Fruit fly (Drosophila melanogaster) whole organism, embryonic: Measurements from ENCODE around the gene heix.

Source experiments
- Atf-2 ChIP-seq: fragments of 200-800 bp; sonication (Bioruptor generic); optimal IDR thresholded peaks from 2 replicates; lab custom pipeline; 2016; ENCODE audit warnings: missing biosample characterization, missing genetic modification characterization
- BEAF-32 ChIP-seq: fragments of 200-800 bp; sonication (Bioruptor generic); optimal IDR thresholded peaks from 3 replicates; lab custom pipeline; 2017; ENCODE audit warnings: missing biosample characterization, missing genetic modification characterization, mild to moderate bottlenecking, moderate library complexity, missing genetic modification reagents
- CG10321 ChIP-seq: fragments of 200-800 bp; sonication (Bioruptor generic); IDR thresholded peaks from 2 replicates; pipeline ENCODE4 v1.3.6; 2022; ENCODE audit warnings: missing biosample characterization, missing genetic modification characterization
- CG10366 ChIP-seq: fragments of 200-800 bp; sonication (Bioruptor generic); IDR thresholded peaks from 2 replicates; pipeline ENCODE4 v1.3.6; 2022; ENCODE audit warnings: missing biosample characterization, missing genetic modification characterization
- CG11456 ChIP-seq: fragments of 200-800 bp; sonication (Bioruptor generic); IDR thresholded peaks from 3 replicates; pipeline ENCODE4 v1.3.6; 2022; ENCODE audit warnings: missing biosample characterization, missing genetic modification characterization
- CG12219 ChIP-seq: fragments of 200-800 bp; sonication (Bioruptor generic); optimal IDR thresholded peaks from 3 replicates; lab custom pipeline; 2018; ENCODE audit warnings: missing biosample characterization, mild to moderate bottlenecking, missing genetic modification characterization
- CG12659 ChIP-seq: fragments of 200-800 bp; sonication (Bioruptor generic); optimal IDR thresholded peaks from 3 replicates; lab custom pipeline; 2017; ENCODE audit warnings: mild to moderate bottlenecking, missing biosample characterization, missing genetic modification reagents, missing genetic modification characterization
- CG13287 ChIP-seq: fragments of 200-800 bp; sonication (Bioruptor generic); IDR thresholded peaks from 2 replicates; pipeline ENCODE4 v1.3.6; 2022; ENCODE audit warnings: missing biosample characterization, missing genetic modification characterization; ENCODE audit not compliant: partially characterized antibody
- CG13296 ChIP-seq: fragments of 200-800 bp; sonication (Bioruptor generic); optimal IDR thresholded peaks from 3 replicates; lab custom pipeline; 2018; ENCODE audit warnings: missing biosample characterization, mild to moderate bottlenecking, missing genetic modification characterization
- CG13624 ChIP-seq: fragments of 200-800 bp; sonication (Bioruptor generic); optimal IDR thresholded peaks from 2 replicates; lab custom pipeline; 2016; ENCODE audit warnings: missing biosample characterization, missing genetic modification characterization
- CG17361 ChIP-seq: fragments of 200-800 bp; sonication (Bioruptor generic); IDR thresholded peaks from 3 replicates; pipeline ENCODE4 v1.3.6; 2022; ENCODE audit warnings: missing biosample characterization, missing genetic modification characterization
- CG17568 ChIP-seq: fragments of 200-800 bp; sonication (Bioruptor generic); optimal IDR thresholded peaks from 2 replicates; lab custom pipeline; 2018; ENCODE audit warnings: missing biosample characterization, mild to moderate bottlenecking, missing genetic modification characterization, moderate library complexity
- CG17829 ChIP-seq: fragments of 200-800 bp; optimal IDR thresholded peaks from 2 replicates; lab custom pipeline; 2019; ENCODE audit warnings: missing biosample characterization, mild to moderate bottlenecking, missing genetic modification characterization, moderate library complexity
- CG18011 ChIP-seq: fragments of 200-800 bp; sonication (Bioruptor generic); optimal IDR thresholded peaks from 2 replicates; lab custom pipeline; 2017; ENCODE audit warnings: missing biosample characterization, missing genetic modification characterization, mild to moderate bottlenecking, moderate library complexity, missing genotype
- CG2875 ChIP-seq: fragments of 200-800 bp; sonication (Bioruptor generic); optimal IDR thresholded peaks from 2 replicates; lab custom pipeline; 2017; ENCODE audit warnings: missing biosample characterization, mild to moderate bottlenecking, missing genetic modification characterization, missing genetic modification reagents
- CG3726 ChIP-seq: fragments of 200-800 bp; sonication (Bioruptor generic); IDR thresholded peaks from 3 replicates; pipeline ENCODE4, ENCODE4 v1.3.6; 2022; ENCODE audit warnings: missing biosample characterization, missing genetic modification characterization
- CG4328 ChIP-seq: fragments of 200-800 bp; sonication (Bioruptor generic); optimal IDR thresholded peaks from 3 replicates; lab custom pipeline; 2017; ENCODE audit warnings: missing biosample characterization, missing genetic modification reagents, missing genetic modification characterization
- CG4707 ChIP-seq: fragments of 200-800 bp; sonication (Bioruptor generic); optimal IDR thresholded peaks from 2 replicates; lab custom pipeline; 2018; ENCODE audit warnings: missing biosample characterization, mild to moderate bottlenecking, missing genetic modification characterization, moderate library complexity
- CG7271 ChIP-seq: fragments of 200-800 bp; sonication (Bioruptor generic); optimal IDR thresholded peaks from 2 replicates; lab custom pipeline; 2018; ENCODE audit warnings: missing biosample characterization, mild to moderate bottlenecking, missing genetic modification characterization, moderate library complexity
- Dad ChIP-seq: fragments of 200-800 bp; sonication (Bioruptor generic); optimal IDR thresholded peaks from 3 replicates; lab custom pipeline; 2016; ENCODE audit warnings: missing biosample characterization, missing genetic modification characterization
- E2f1 ChIP-seq: fragments of 200-800 bp; sonication (Bioruptor generic); IDR thresholded peaks from 2 replicates; pipeline ENCODE4 v1.3.6; 2022; ENCODE audit warnings: missing biosample characterization, missing genetic modification characterization
- Ets65A ChIP-seq: fragments of 200-800 bp; sonication (Bioruptor generic); peaks from one replicate; lab custom pipeline; 2016; ENCODE audit warnings: missing biosample characterization, missing genetic modification characterization
- HmgD ChIP-seq: fragments of 200-800 bp; sonication (Bioruptor generic); optimal IDR thresholded peaks from 3 replicates; lab custom pipeline; 2016; ENCODE audit warnings: missing biosample characterization, missing genetic modification characterization
- HmgZ ChIP-seq: fragments of 200-800 bp; sonication (Bioruptor generic); optimal IDR thresholded peaks from 2 replicates; lab custom pipeline; 2018; ENCODE audit warnings: missing biosample characterization, mild to moderate bottlenecking, missing genetic modification characterization
- Hr3 ChIP-seq: fragments of 200-800 bp; sonication (Bioruptor generic); optimal IDR thresholded peaks from 3 replicates; lab custom pipeline; 2016; ENCODE audit warnings: missing biosample characterization, missing genetic modification characterization
- Mad ChIP-seq: fragments of 200-800 bp; sonication (Bioruptor generic); optimal IDR thresholded peaks from 2 replicates; lab custom pipeline; 2016; ENCODE audit warnings: missing biosample characterization, missing genetic modification characterization
- Opbp ChIP-seq: fragments of 200-800 bp; sonication (Bioruptor generic); IDR thresholded peaks from 3 replicates; pipeline ENCODE4 v1.3.6; 2022; ENCODE audit warnings: missing biosample characterization, missing genetic modification characterization; ENCODE audit not compliant: partially characterized antibody
- Pdp1 ChIP-seq, 2 experiments: fragments of 200-800 bp; sonication (Bioruptor generic); optimal IDR thresholded peaks; 3 replicates each; lab custom pipeline; 2016; ENCODE audit warnings: missing biosample characterization in 2 of 2, missing genetic modification characterization in 2 of 2, mild to moderate bottlenecking in 1 of 2, moderate library complexity in 1 of 2
- Sox100B ChIP-seq: fragments of 200-800 bp; sonication (Bioruptor generic); optimal IDR thresholded peaks from 3 replicates; lab custom pipeline; 2018; ENCODE audit warnings: missing biosample characterization, mild to moderate bottlenecking, missing genetic modification characterization
- Trl ChIP-seq, 3 experiments: fragments of >200 bp in 2 of 3; fragments of 200-800 bp in 1 of 3; sonication (Bioruptor generic) in 1 of 3; optimal IDR thresholded peaks; 2 replicates in 1 of 3; 3 replicates in 2 of 3; lab custom pipeline; 2016 to 2017; ENCODE audit warnings: missing biosample characterization in 1 of 3, missing genetic modification characterization in 1 of 3
- ato ChIP-seq: fragments of 200-800 bp; sonication (Bioruptor generic); IDR thresholded peaks from 2 replicates; pipeline ENCODE4 v1.3.6; 2022; ENCODE audit warnings: missing biosample characterization, missing genetic modification characterization; ENCODE audit not compliant: partially characterized antibody
- chinmo ChIP-seq: fragments of 200-800 bp; sonication (Bioruptor generic); IDR thresholded peaks from 4 replicates; pipeline ENCODE4 v1.3.6; 2022; ENCODE audit warnings: missing biosample characterization, missing genetic modification characterization; ENCODE audit not compliant: partially characterized antibody
- corto ChIP-seq: fragments of 200-800 bp; sonication (Bioruptor generic); optimal IDR thresholded peaks from 2 replicates; lab custom pipeline; 2016; ENCODE audit warnings: missing biosample characterization, mild to moderate bottlenecking, missing genetic modification characterization, moderate library complexity
- ind ChIP-seq: fragments of 200-800 bp; sonication (Bioruptor generic); optimal IDR thresholded peaks from 3 replicates; lab custom pipeline; 2016; ENCODE audit warnings: missing biosample characterization, missing genetic modification characterization
- inv ChIP-seq: fragments of 200-800 bp; sonication (Bioruptor generic); IDR thresholded peaks from 2 replicates; pipeline ENCODE4 v1.3.6; 2022; ENCODE audit warnings: missing biosample characterization, missing genetic modification characterization; ENCODE audit not compliant: partially characterized antibody
- jigr1 ChIP-seq: fragments of 200-800 bp; sonication (Bioruptor generic); IDR thresholded peaks from 3 replicates; pipeline ENCODE4 v1.3.6; 2022; ENCODE audit warnings: missing biosample characterization, missing genetic modification characterization
- lbe ChIP-seq: fragments of 200-800 bp; sonication (Bioruptor generic); optimal IDR thresholded peaks from 2 replicates; lab custom pipeline; 2016; ENCODE audit warnings: missing biosample characterization, mild to moderate bottlenecking, missing genetic modification characterization
- lmd ChIP-seq: fragments of 200-800 bp; sonication (Bioruptor generic); IDR thresholded peaks from 2 replicates; pipeline ENCODE4 v1.3.6; 2022; ENCODE audit warnings: missing biosample characterization, missing genetic modification characterization
- onecut ChIP-seq: fragments of 200-800 bp; sonication (Bioruptor generic); IDR thresholded peaks from 2 replicates; pipeline ENCODE4 v1.3.6; 2022; ENCODE audit warnings: missing biosample characterization, missing genetic modification characterization
- pnt ChIP-seq: fragments of 200-800 bp; sonication (Bioruptor generic); optimal IDR thresholded peaks from 3 replicates; lab custom pipeline; 2016; ENCODE audit warnings: missing biosample characterization, missing genetic modification characterization
- schlank ChIP-seq: fragments of 200-800 bp; sonication (Bioruptor generic); optimal IDR thresholded peaks from 2 replicates; lab custom pipeline; 2018; ENCODE audit warnings: missing biosample characterization, mild to moderate bottlenecking, missing genetic modification characterization
- tio ChIP-seq: fragments of 200-800 bp; sonication (Bioruptor generic); optimal IDR thresholded peaks from 2 replicates; lab custom pipeline; 2017; ENCODE audit warnings: missing biosample characterization, missing genetic modification characterization, inconsistent platforms
- tx ChIP-seq: fragments of 200-800 bp; sonication (Bioruptor generic); optimal IDR thresholded peaks from 2 replicates; lab custom pipeline; 2016; ENCODE audit warnings: missing biosample characterization, missing genetic modification characterization
- wor ChIP-seq: fragments of 200-800 bp; sonication (Bioruptor generic); IDR thresholded peaks from 2 replicates; pipeline ENCODE4 v1.3.6; 2022; ENCODE audit warnings: missing biosample characterization, missing genetic modification characterization

The heix gene

DNA sequence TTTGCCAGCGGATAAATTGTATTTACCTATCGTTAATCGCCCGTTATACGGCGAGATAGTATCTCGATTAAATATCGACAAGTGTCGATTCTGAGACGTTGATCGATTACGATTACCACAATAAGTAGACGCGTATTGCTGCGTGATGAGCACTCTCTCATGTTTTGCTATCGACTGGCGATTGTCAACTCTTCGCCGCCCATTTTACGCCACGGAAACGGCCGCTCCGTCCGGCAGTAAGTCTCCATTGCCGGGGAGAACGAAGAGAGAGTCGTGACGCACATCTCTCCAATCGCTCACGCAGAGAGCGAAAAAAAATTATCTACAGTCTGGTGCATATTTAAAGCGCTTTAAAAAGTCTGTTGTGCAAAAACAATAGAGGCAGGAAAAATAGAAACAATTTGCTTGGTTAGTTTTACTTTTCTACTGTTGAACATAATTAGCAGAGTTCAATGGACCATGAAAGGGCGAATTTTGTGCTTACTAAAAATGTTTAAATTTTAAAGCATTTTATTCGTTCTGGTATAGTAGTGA, 48.0 kb downstream of the heix start, which contains the start of gene CG46309 (continued):
- TF ChIP-seq Sox100B (GFP tag; lab: Kevin White, UChicago) (peak; percentile 33), onecut (GFP tag; lab: Robert Waterston, UW) (no peak), Atf-2 (GFP tag; lab: Kevin White, UChicago) (no peak), CG10366 (no peak), lbe (GFP tag; lab: Kevin White, UChicago) (peak; percentile 1), Opbp (no peak; the same call in 1 of the 3 replicates), pnt (GFP tag; lab: Kevin White, UChicago) (no peak), tx (GFP tag; lab: Kevin White, UChicago) (no peak), CG3726 (GFP tag; lab: Robert Waterston, UW) (no peak), CG17568 (GFP tag; lab: Kevin White, UChicago) (peak; percentile 70), inv (GFP tag; lab: Robert Waterston, UW) (peak; percentile 71), jigr1 (GFP tag; lab: Robert Waterston, UW) (no peak), CG13624 (GFP tag; lab: Kevin White, UChicago) (peak; percentile 40), lmd (GFP tag; lab: Robert Waterston, UW) (no peak), E2f1 (GFP tag; lab: Robert Waterston, UW) (no peak), CG7271 (no peak), CG10321 (no peak), CG13287 (GFP tag; lab: Robert Waterston, UW) (peak; percentile 93), ind (GFP tag; lab: Kevin White, UChicago) (peak; percentile 35), Pdp1 (GFP tag; optimal IDR thresholded peaks at IDR 0.05; lab: Kevin White, UChicago) (peak in 1 of 2 experiments; percentile 41), wor (GFP tag; lab: Robert Waterston, UW) (no peak), BEAF-32 (GFP tag; lab: Kevin White, UChicago) (peak; percentile 41), CG17361 (GFP tag; lab: Robert Waterston, UW) (no peak; the same call in 2 of the 3 replicates), CG12219 (peak; percentile 40), CG12659 (GFP tag; lab: Kevin White, UChicago) (peak; percentile 33), chinmo (GFP tag; lab: Robert Waterston, UW) (peak; percentile 98), HmgD (GFP tag; lab: Kevin White, UChicago) (no peak), ato (GFP tag; lab: Robert Waterston, UW) (peak; percentile 98), tio (GFP tag; lab: Kevin White, UChicago) (peak; percentile 21), Trl (optimal IDR thresholded peaks at IDR 0.05; lab: Kevin White, UChicago) (peak; percentile 82 to 86), Trl (GFP tag; optimal IDR thresholded peaks at IDR 0.05; lab: Kevin White, UChicago) (no peak), CG4707 (peak; percentile 48), CG17829 (tag; lab: Kevin White, UChicago) (no peak), CG2875 (GFP tag; lab: Kevin White, UChicago) (peak; percentile 19), Dad (GFP tag; lab: Kevin White, UChicago) (no peak), CG18011 (no peak), CG4328 (no peak), schlank (tag; lab: Kevin White, UChicago) (peak; percentile 23), CG11456 (GFP tag; lab: Robert Waterston, UW) (no peak), Ets65A (GFP tag; lab: Kevin White, UChicago) (peak; percentile 62), CG13296 (GFP tag; lab: Kevin White, UChicago) (peak; percentile 33), Hr3 (no peak), corto (GFP tag; lab: Kevin White, UChicago) (no peak), Mad (GFP tag; lab: Kevin White, UChicago) (no peak), HmgZ (tag; lab: Kevin White, UChicago) (peak; percentile 46)
